Fruit fly (Drosophila melanogaster) whole organism, embryonic: ENCODE measurements around the gene CG43156.

Experiments
- ATbp ChIP-seq: fragments of 200-800 bp; sonication (Bioruptor generic); optimal IDR thresholded peaks from 2 replicates; lab custom pipeline; 2017; ENCODE audit warnings: missing biosample characterization, mild to moderate bottlenecking, missing genetic modification characterization, missing genetic modification reagents
- Adf1 ChIP-seq: fragments of 200-800 bp; sonication (Bioruptor generic); IDR thresholded peaks from 2 replicates; pipeline ENCODE4 v1.3.6; 2022; ENCODE audit warnings: missing biosample characterization, missing genetic modification characterization
- Aef1 ChIP-seq: fragments of 200-800 bp; sonication (Bioruptor generic); IDR thresholded peaks from 3 replicates; pipeline ENCODE4 v1.3.6; 2022; ENCODE audit warnings: missing biosample characterization, missing genetic modification characterization
- Atf6 ChIP-seq: fragments of 200-800 bp; sonication (Bioruptor generic); IDR thresholded peaks from 2 replicates; pipeline ENCODE4 v1.3.6; 2022; ENCODE audit warnings: missing biosample characterization, missing genetic modification characterization
- B-H2 ChIP-seq: fragments of 200-800 bp; sonication (Bioruptor generic); optimal IDR thresholded peaks from 2 replicates; lab custom pipeline; 2018; ENCODE audit warnings: missing biosample characterization, mild to moderate bottlenecking, missing genetic modification characterization
- CG10209 ChIP-seq: fragments of 200-800 bp; sonication (Bioruptor generic); optimal IDR thresholded peaks from 3 replicates; lab custom pipeline; 2017; ENCODE audit warnings: missing biosample characterization, mild to moderate bottlenecking, missing genetic modification characterization, missing genetic modification reagents
- CG10267 ChIP-seq: fragments of 200-800 bp; sonication (Bioruptor generic); optimal IDR thresholded peaks from 2 replicates; lab custom pipeline; 2018; ENCODE audit warnings: missing biosample characterization, mild to moderate bottlenecking, missing genetic modification characterization, moderate library complexity
- CG10979 ChIP-seq: fragments of 200-800 bp; sonication (Bioruptor generic); optimal IDR thresholded peaks from 2 replicates; lab custom pipeline; 2018; ENCODE audit warnings: missing biosample characterization, mild to moderate bottlenecking, missing genetic modification characterization, moderate library complexity
- CG12391 ChIP-seq: fragments of 200-800 bp; sonication (Bioruptor generic); optimal IDR thresholded peaks from 3 replicates; lab custom pipeline; 2018; ENCODE audit warnings: missing biosample characterization, mild to moderate bottlenecking, missing genetic modification characterization, moderate library complexity
- CG12659 ChIP-seq: fragments of 200-800 bp; sonication (Bioruptor generic); optimal IDR thresholded peaks from 3 replicates; lab custom pipeline; 2017; ENCODE audit warnings: mild to moderate bottlenecking, missing biosample characterization, missing genetic modification reagents, missing genetic modification characterization
- CG13424 ChIP-seq: fragments of 200-800 bp; sonication (Bioruptor generic); optimal IDR thresholded peaks from 2 replicates; lab custom pipeline; 2019; ENCODE audit warnings: missing biosample characterization, mild to moderate bottlenecking, missing genetic modification characterization, moderate library complexity
- CG14050 ChIP-seq: fragments of 200-800 bp; sonication (Bioruptor generic); IDR thresholded peaks from 3 replicates; pipeline ENCODE4 v1.3.6; 2022; ENCODE audit warnings: missing biosample characterization, missing genetic modification characterization
- CG18011 ChIP-seq: fragments of 200-800 bp; sonication (Bioruptor generic); optimal IDR thresholded peaks from 2 replicates; lab custom pipeline; 2017; ENCODE audit warnings: missing biosample characterization, missing genetic modification characterization, mild to moderate bottlenecking, moderate library complexity, missing genotype
- CG18476 ChIP-seq: fragments of 200-800 bp; sonication (Bioruptor generic); optimal IDR thresholded peaks from 2 replicates; lab custom pipeline; 2016; ENCODE audit warnings: missing biosample characterization, mild to moderate bottlenecking, missing genetic modification characterization
- CG18619 ChIP-seq: fragments of 200-800 bp; sonication (Bioruptor generic); optimal IDR thresholded peaks from 3 replicates; lab custom pipeline; 2017; ENCODE audit warnings: missing biosample characterization, mild to moderate bottlenecking, missing genetic modification characterization
- CG2199 ChIP-seq: fragments of 200-800 bp; sonication (Bioruptor generic); IDR thresholded peaks from 3 replicates; pipeline ENCODE4 v1.3.6; 2022; ENCODE audit warnings: missing biosample characterization, missing genetic modification characterization
- CG2712 ChIP-seq: fragments of 200-800 bp; optimal IDR thresholded peaks from 3 replicates; lab custom pipeline; 2019; ENCODE audit warnings: missing biosample characterization, mild to moderate bottlenecking, missing genetic modification characterization, moderate library complexity
- CG31224 ChIP-seq: fragments of 200-800 bp; sonication (Bioruptor generic); IDR thresholded peaks from 2 replicates; pipeline ENCODE4 v1.3.6; 2022; ENCODE audit warnings: missing biosample characterization, missing genetic modification characterization
- CG32532 ChIP-seq: fragments of 200-800 bp; sonication (Bioruptor generic); IDR thresholded peaks from 2 replicates; pipeline ENCODE4 v1.3.6; 2022; ENCODE audit warnings: missing biosample characterization, missing genetic modification characterization
- CG3407 ChIP-seq: fragments of 200-800 bp; sonication (Bioruptor generic); optimal IDR thresholded peaks from 2 replicates; lab custom pipeline; 2018; ENCODE audit warnings: missing biosample characterization, mild to moderate bottlenecking, missing genetic modification characterization
- CG4282 ChIP-seq: fragments of 200-800 bp; sonication (Bioruptor generic); optimal IDR thresholded peaks from 2 replicates; lab custom pipeline; 2016; ENCODE audit warnings: missing biosample characterization, missing genetic modification characterization
- CG4707 ChIP-seq: fragments of 200-800 bp; sonication (Bioruptor generic); optimal IDR thresholded peaks from 2 replicates; lab custom pipeline; 2018; ENCODE audit warnings: missing biosample characterization, mild to moderate bottlenecking, missing genetic modification characterization, moderate library complexity
- CG8924 ChIP-seq: fragments of 200-800 bp; optimal IDR thresholded peaks from 3 replicates; lab custom pipeline; 2019; ENCODE audit warnings: missing biosample characterization, mild to moderate bottlenecking, missing genetic modification characterization, moderate library complexity
- CG8944 ChIP-seq: fragments of 200-800 bp; sonication (Bioruptor generic); optimal IDR thresholded peaks from 3 replicates; lab custom pipeline; 2016; ENCODE audit warnings: missing biosample characterization, missing genetic modification characterization
- D19A ChIP-seq: fragments of 200-800 bp; optimal IDR thresholded peaks from 3 replicates; lab custom pipeline; 2019; ENCODE audit warnings: missing biosample characterization, mild to moderate bottlenecking, missing genetic modification characterization, moderate library complexity
- Dek ChIP-seq: fragments of 200-800 bp; sonication (Bioruptor generic); optimal IDR thresholded peaks from 3 replicates; lab custom pipeline; 2019; ENCODE audit warnings: missing biosample characterization, mild to moderate bottlenecking, missing genetic modification characterization, moderate library complexity
- Dip3 ChIP-seq: fragments of 200-800 bp; sonication (Bioruptor generic); optimal IDR thresholded peaks from 3 replicates; lab custom pipeline; 2016; ENCODE audit warnings: missing biosample characterization, missing genetic modification characterization
- Doc2 ChIP-seq: fragments of 200-800 bp; sonication (Bioruptor generic); IDR thresholded peaks from 2 replicates; pipeline ENCODE4 v1.3.6; 2022; ENCODE audit warnings: missing biosample characterization, missing genetic modification characterization
- HLH4C ChIP-seq: fragments of 200-800 bp; sonication (Bioruptor generic); IDR thresholded peaks from 3 replicates; pipeline ENCODE4 v1.3.6; 2022; ENCODE audit warnings: missing biosample characterization, missing genetic modification characterization; ENCODE audit not compliant: partially characterized antibody
- Hr39 ChIP-seq: fragments of >200 bp; optimal IDR thresholded peaks from 2 replicates; lab custom pipeline; 2017
- MTF-1 ChIP-seq: fragments of 200-800 bp; sonication (Bioruptor generic); optimal IDR thresholded peaks from 2 replicates; lab custom pipeline; 2018; ENCODE audit warnings: missing biosample characterization, mild to moderate bottlenecking, missing genetic modification characterization, borderline replicate concordance
- Oli ChIP-seq: fragments of 200-800 bp; sonication (Bioruptor generic); optimal IDR thresholded peaks from 2 replicates; lab custom pipeline; 2018; ENCODE audit warnings: missing biosample characterization, mild to moderate bottlenecking, missing genetic modification characterization, moderate library complexity
- Xrp1 ChIP-seq: fragments of 200-800 bp; sonication (Bioruptor generic); IDR thresholded peaks from 2 replicates; pipeline ENCODE4 v1.3.6; 2022; ENCODE audit warnings: missing biosample characterization, missing genetic modification characterization
- br ChIP-seq: fragments of >200 bp; optimal IDR thresholded peaks from 2 replicates; lab custom pipeline; 2017
- bsh ChIP-seq, 2 experiments: fragments of 200-800 bp; sonication (Bioruptor generic); optimal IDR thresholded peaks; 2 replicates each; lab custom pipeline; 2017 to 2018; ENCODE audit warnings: mild to moderate bottlenecking in 2 of 2, missing biosample characterization in 2 of 2, missing genetic modification characterization in 2 of 2, moderate library complexity in 1 of 2
- corto ChIP-seq: fragments of 200-800 bp; sonication (Bioruptor generic); optimal IDR thresholded peaks from 2 replicates; lab custom pipeline; 2016; ENCODE audit warnings: missing biosample characterization, mild to moderate bottlenecking, missing genetic modification characterization, moderate library complexity
- dan ChIP-seq: fragments of 200-800 bp; sonication (Bioruptor generic); IDR thresholded peaks from 2 replicates; pipeline ENCODE4 v1.3.6; 2022; ENCODE audit warnings: missing biosample characterization, missing genetic modification characterization
- dpn ChIP-seq, 2 experiments: fragments of 200-800 bp; sonication (Bioruptor generic); optimal IDR thresholded peaks; 3 replicates each; lab custom pipeline; 2016; ENCODE audit warnings: missing biosample characterization in 2 of 2, missing genetic modification characterization in 2 of 2
- esg ChIP-seq: fragments of 200-800 bp; sonication (Bioruptor generic); conservative IDR thresholded peaks from 2 replicates; pipeline ENCODE4 v1.3.6; 2022; ENCODE audit warnings: missing biosample characterization, missing genetic modification characterization
- ewg ChIP-seq: fragments of 200-800 bp; sonication (Bioruptor generic); optimal IDR thresholded peaks from 3 replicates; lab custom pipeline; 2017; ENCODE audit warnings: mild to moderate bottlenecking, missing biosample characterization, missing genetic modification reagents, missing genetic modification characterization
- fd64A ChIP-seq: fragments of 200-800 bp; sonication (Bioruptor generic); optimal IDR thresholded peaks from 3 replicates; lab custom pipeline; 2018; ENCODE audit warnings: missing biosample characterization, mild to moderate bottlenecking, missing genetic modification characterization
- fd96Cb ChIP-seq: fragments of 200-800 bp; sonication (Bioruptor generic); optimal IDR thresholded peaks from 2 replicates; lab custom pipeline; 2018; ENCODE audit warnings: missing biosample characterization, mild to moderate bottlenecking, missing genetic modification characterization, moderate library complexity
- ftz-f1 ChIP-seq: fragments of 200-800 bp; sonication (Bioruptor generic); optimal IDR thresholded peaks from 2 replicates; lab custom pipeline; 2016; ENCODE audit warnings: missing biosample characterization, missing genetic modification characterization
- hkb ChIP-seq, 2 experiments: fragments of 200-800 bp in 1 of 2; fragments of >200 bp in 1 of 2; sonication (Bioruptor generic) in 1 of 2; IDR thresholded peaks in 1 of 2; optimal IDR thresholded peaks in 1 of 2; 2 replicates each; pipeline versions ENCODE4 v1.3.6 to Lab custom; 2017 to 2022; ENCODE audit warnings: missing biosample characterization in 1 of 2, missing genetic modification characterization in 1 of 2
- pita ChIP-seq: fragments of 200-800 bp; sonication (Bioruptor generic); optimal IDR thresholded peaks from 2 replicates; lab custom pipeline; 2017; ENCODE audit warnings: missing biosample characterization, mild to moderate bottlenecking, missing genetic modification characterization
- shn ChIP-seq: fragments of 200-800 bp; sonication (Bioruptor generic); optimal IDR thresholded peaks from 3 replicates; lab custom pipeline; 2016; ENCODE audit warnings: missing biosample characterization, missing genetic modification characterization
- slp2 ChIP-seq: fragments of 200-800 bp; sonication (Bioruptor generic); optimal IDR thresholded peaks from 2 replicates; lab custom pipeline; 2016; ENCODE audit warnings: missing biosample characterization, missing genetic modification characterization
- vvl ChIP-seq: fragments of 200-800 bp; sonication (Bioruptor generic); IDR thresholded peaks from 2 replicates; pipeline ENCODE4 v1.3.6; 2022; ENCODE audit warnings: missing biosample characterization, missing genetic modification characterization
- wek ChIP-seq: fragments of 200-800 bp; sonication (Bioruptor generic); optimal IDR thresholded peaks from 3 replicates; lab custom pipeline; 2018; ENCODE audit warnings: missing biosample characterization, mild to moderate bottlenecking, missing genetic modification characterization, moderate library complexity
- zfh2 ChIP-seq: fragments of 200-800 bp; sonication (Bioruptor generic); optimal IDR thresholded peaks from 2 replicates; lab custom pipeline; 2016; ENCODE audit warnings: missing biosample characterization, missing genetic modification characterization

CG43156 gene

dm6 chrX:11885356-11885755, 21.3 kb downstream of the CG43156 start (continued):
- TF ChIP-seq CG10979 (tag; lab: Kevin White, UChicago) (peak; percentile 18), Oli (tag; lab: Kevin White, UChicago) (peak; percentile 60), Doc2 (GFP tag; lab: Robert Waterston, UW) (no peak), CG8924 (peak; percentile 50), wek (no peak), dan (GFP tag; lab: Robert Waterston, UW) (no peak), CG2199 (GFP tag; lab: Robert Waterston, UW) (peak; percentile 34; the same call in 1 of the 3 replicates), Xrp1 (GFP tag; lab: Robert Waterston, UW) (peak; percentile 48; the same call in 1 of the 2 replicates), bsh (GFP tag; optimal IDR thresholded peaks at IDR 0.05; lab: Kevin White, UChicago) (peak in 1 of 2 experiments; percentile 31), HLH4C (GFP tag; lab: Robert Waterston, UW) (no peak), CG18011 (GFP tag; lab: Kevin White, UChicago) (peak; percentile 6), CG3407 (GFP tag; lab: Kevin White, UChicago) (peak; percentile 0), Aef1 (GFP tag; lab: Robert Waterston, UW) (peak; percentile 39; the same call in 1 of the 3 replicates), vvl (GFP tag; lab: Robert Waterston, UW) (peak; percentile 52; the same call in 1 of the 2 replicates), CG10267 (peak; percentile 6), pita (GFP tag; lab: Kevin White, UChicago) (no peak), ATbp (GFP tag; lab: Kevin White, UChicago) (peak; percentile 32), CG4282 (GFP tag; lab: Kevin White, UChicago) (peak; percentile 16), MTF-1 (GFP tag; lab: Kevin White, UChicago) (peak; percentile 8), slp2 (GFP tag; lab: Kevin White, UChicago) (no peak), corto (GFP tag; lab: Kevin White, UChicago) (no peak), CG14050 (GFP tag; lab: Robert Waterston, UW) (no peak), esg (GFP tag; lab: Robert Waterston, UW) (peak; percentile 34; the same call in 1 of the 2 replicates), B-H2 (GFP tag; lab: Kevin White, UChicago) (peak; percentile 18), CG32532 (GFP tag; lab: Robert Waterston, UW) (peak; percentile 49; the same call in 1 of the 2 replicates), hkb (optimal IDR thresholded peaks at IDR 0.05; lab: Kevin White, UChicago) (no peak), hkb (GFP tag; IDR thresholded peaks at IDR 0.05; lab: Robert Waterston, UW) (peak; percentile 55), CG4707 (GFP tag; lab: Kevin White, UChicago) (no peak), Hr39 (lab: Kevin White, UChicago) (no peak), D19A (tag; lab: Kevin White, UChicago) (peak; percentile 42), shn (GFP tag; lab: Kevin White, UChicago) (no peak), Atf6 (GFP tag; lab: Robert Waterston, UW) (peak; percentile 59; the same call in 1 of the 2 replicates), fd64A (GFP tag; lab: Kevin White, UChicago) (no peak), CG12391 (tag; lab: Kevin White, UChicago) (peak; percentile 44), Adf1 (no peak; the same call in 1 of the 2 replicates), ewg (GFP tag; lab: Kevin White, UChicago) (peak; percentile 6), CG18619 (GFP tag; lab: Kevin White, UChicago) (peak; percentile 37), CG10209 (GFP tag; lab: Kevin White, UChicago) (peak; percentile 65), CG18476 (GFP tag; lab: Kevin White, UChicago) (no peak), CG13424 (tag; lab: Kevin White, UChicago) (peak; percentile 61), CG8944 (GFP tag; lab: Kevin White, UChicago) (no peak), ftz-f1 (GFP tag; lab: Kevin White, UChicago) (no peak), CG2712 (tag; lab: Kevin White, UChicago) (peak; percentile 10), br (lab: Kevin White, UChicago) (no peak), zfh2 (GFP tag; lab: Kevin White, UChicago) (peak; percentile 17), dpn (GFP tag; optimal IDR thresholded peaks at IDR 0.05; lab: Kevin White, UChicago) (peak in 1 of 2 experiments; percentile 37), Dek (tag; lab: Kevin White, UChicago) (peak; percentile 37), CG31224 (GFP tag; lab: Robert Waterston, UW) (0 out of 2 replicates have a peak, but pooled peaks have one; percentile 26), Dip3 (GFP tag; lab: Kevin White, UChicago) (peak; percentile 10), fd96Cb (tag; lab: Kevin White, UChicago) (peak; percentile 18), CG12659 (GFP tag; lab: Kevin White, UChicago) (peak; percentile 58)
